Worm (Caenorhabditis elegans): Measurements from ENCODE around the gene nhr-150.

- TF ChIP-seq unc-39 (tag; optimal IDR thresholded peaks at IDR 0.05): no peak
- TF ChIP-seq lin-39 (tag; optimal IDR thresholded peaks at IDR 0.05): peak; percentile 11
- no peak for TF ChIP-seq ama-1 (optimal IDR thresholded peaks at IDR 0.05)
- TF ChIP-seq nhr-12 (tag; optimal IDR thresholded peaks at IDR 0.05): no peak
- TF ChIP-seq mdl-1 (tag; optimal IDR thresholded peaks at IDR 0.05): no peak
- no peak for TF ChIP-seq snpc-4 (tag; optimal IDR thresholded peaks at IDR 0.05)
- TF ChIP-seq fkh-10 (GFP tag; optimal IDR thresholded peaks at IDR 0.05): no peak
- no peak for TF ChIP-seq nhr-237 (tag; optimal IDR thresholded peaks at IDR 0.05)
These were observed 39.1 kb upstream of the nhr-150 start for ce11 chrV:15520398-15520797.
